Fruit fly (Drosophila melanogaster) whole organism, prepupa: Measurements from ENCODE around the gene CG5160.

Experiments used
- Blimp-1 ChIP-seq: fragments of 200-800 bp; sonication (Bioruptor generic); optimal IDR thresholded peaks from 3 replicates; lab custom pipeline; 2017; ENCODE audit warnings: missing biosample characterization, missing genetic modification characterization, mild to moderate bottlenecking, moderate library complexity, missing genetic modification reagents
- CG10669 ChIP-seq: fragments of 200-800 bp; sonication (Bioruptor generic); optimal IDR thresholded peaks from 3 replicates; lab custom pipeline; 2018; ENCODE audit warnings: missing biosample characterization, mild to moderate bottlenecking, missing genetic modification characterization, moderate library complexity
- CG11294 ChIP-seq: fragments of 200-800 bp; sonication (Bioruptor generic); IDR thresholded peaks from 2 replicates; pipeline ENCODE4 v1.3.6; 2022; ENCODE audit warnings: missing biosample characterization, missing genetic modification characterization
- CG11762 ChIP-seq: fragments of 200-800 bp; sonication (Bioruptor generic); optimal IDR thresholded peaks from 3 replicates; lab custom pipeline; 2016; ENCODE audit warnings: missing biosample characterization, missing genetic modification characterization; ENCODE audit not compliant: insufficient read depth
- CG11902 ChIP-seq: fragments of 200-800 bp; sonication (Bioruptor generic); optimal IDR thresholded peaks from 3 replicates; lab custom pipeline; 2016; ENCODE audit warnings: missing biosample characterization, missing genetic modification characterization
- CG15336 ChIP-seq: fragments of 200-800 bp; sonication (Bioruptor generic); IDR thresholded peaks from 2 replicates; pipeline ENCODE4 v1.3.6; 2022; ENCODE audit warnings: missing biosample characterization, missing genetic modification characterization
- CG1621 ChIP-seq: fragments of 200-800 bp; sonication (Bioruptor generic); optimal IDR thresholded peaks from 3 replicates; lab custom pipeline; 2018; ENCODE audit warnings: missing biosample characterization, mild to moderate bottlenecking, missing genetic modification characterization
- CG16779 ChIP-seq: fragments of 200-800 bp; sonication (Bioruptor generic); optimal IDR thresholded peaks from 3 replicates; lab custom pipeline; 2017; ENCODE audit warnings: missing biosample characterization, mild to moderate bottlenecking, missing genetic modification characterization
- CG31627 ChIP-seq: fragments of 200-800 bp; sonication (Bioruptor generic); optimal IDR thresholded peaks from 3 replicates; lab custom pipeline; 2016; ENCODE audit warnings: missing biosample characterization, missing genetic modification characterization
- CG32006 ChIP-seq: fragments of 200-800 bp; sonication (Bioruptor generic); optimal IDR thresholded peaks from 3 replicates; lab custom pipeline; 2017; ENCODE audit warnings: missing biosample characterization, mild to moderate bottlenecking, missing genetic modification characterization
- CG34406 ChIP-seq: fragments of 200-800 bp; sonication (Bioruptor generic); optimal IDR thresholded peaks from 3 replicates; lab custom pipeline; 2016; ENCODE audit warnings: missing biosample characterization, missing genetic modification characterization
- CG3919 ChIP-seq: fragments of 200-800 bp; sonication (Bioruptor generic); optimal IDR thresholded peaks from 3 replicates; lab custom pipeline; 2016; ENCODE audit warnings: missing biosample characterization, missing genetic modification characterization
- CG4318 ChIP-seq: fragments of 200-800 bp; sonication (Bioruptor generic); optimal IDR thresholded peaks from 3 replicates; lab custom pipeline; 2017; ENCODE audit warnings: missing biosample characterization, mild to moderate bottlenecking, missing genetic modification characterization
- CG6163 ChIP-seq: fragments of 200-800 bp; sonication (Bioruptor generic); IDR thresholded peaks from 3 replicates; pipeline ENCODE4 v1.3.6; 2022; ENCODE audit warnings: missing biosample characterization, missing genetic modification characterization
- CG6276 ChIP-seq: fragments of 200-800 bp; sonication (Bioruptor generic); optimal IDR thresholded peaks from 2 replicates; lab custom pipeline; 2017; ENCODE audit warnings: missing biosample characterization, mild to moderate bottlenecking, missing genetic modification characterization
- CG6808 ChIP-seq: fragments of 200-800 bp; sonication (Bioruptor generic); optimal IDR thresholded peaks from 3 replicates; lab custom pipeline; 2017; ENCODE audit warnings: missing biosample characterization, missing genetic modification characterization, mild to moderate bottlenecking, moderate library complexity, missing genetic modification reagents
- CG6854 ChIP-seq: fragments of 200-800 bp; sonication (Bioruptor generic); optimal IDR thresholded peaks from 2 replicates; lab custom pipeline; 2017; ENCODE audit warnings: missing biosample characterization, mild to moderate bottlenecking, missing genetic modification characterization
- CG7368 ChIP-seq: fragments of 200-800 bp; sonication (Bioruptor generic); optimal IDR thresholded peaks from 3 replicates; lab custom pipeline; 2016; ENCODE audit warnings: missing biosample characterization, missing genetic modification characterization
- CG8119 ChIP-seq: fragments of 200-800 bp; sonication (Bioruptor generic); IDR thresholded peaks from 3 replicates; pipeline ENCODE4 v1.3.6; 2022; ENCODE audit warnings: missing biosample characterization, missing genetic modification characterization
- CG8319 ChIP-seq: fragments of 200-800 bp; sonication (Bioruptor generic); optimal IDR thresholded peaks from 3 replicates; lab custom pipeline; 2016; ENCODE audit warnings: missing biosample characterization, missing genetic modification characterization
- CG8632 ChIP-seq: fragments of 200-800 bp; sonication (Bioruptor generic); optimal IDR thresholded peaks from 3 replicates; lab custom pipeline; 2016; ENCODE audit warnings: missing biosample characterization, missing genetic modification characterization
- Eip75B ChIP-seq: fragments of 200-800 bp; sonication (Bioruptor generic); optimal IDR thresholded peaks from 3 replicates; lab custom pipeline; 2016; ENCODE audit warnings: missing biosample characterization, missing genetic modification characterization
- Ets21C ChIP-seq: fragments of 200-800 bp; sonication (Bioruptor generic); optimal IDR thresholded peaks from 3 replicates; lab custom pipeline; 2016; ENCODE audit warnings: missing biosample characterization, missing genetic modification characterization
- Hr39 ChIP-seq: fragments of 200-800 bp; sonication (Bioruptor generic); optimal IDR thresholded peaks from 2 replicates; lab custom pipeline; 2016; ENCODE audit warnings: missing biosample characterization, missing genetic modification characterization
- Hr4 ChIP-seq: fragments of 200-800 bp; sonication (Bioruptor generic); optimal IDR thresholded peaks from 3 replicates; lab custom pipeline; 2016; ENCODE audit warnings: missing biosample characterization, missing genetic modification characterization
- Lpt ChIP-seq: fragments of 200-800 bp; sonication (Bioruptor generic); optimal IDR thresholded peaks from 3 replicates; lab custom pipeline; 2016; ENCODE audit warnings: missing biosample characterization, missing genetic modification characterization
- OdsH ChIP-seq: fragments of 200-800 bp; sonication (Bioruptor generic); optimal IDR thresholded peaks from 3 replicates; lab custom pipeline; 2016; ENCODE audit warnings: missing biosample characterization, missing genetic modification characterization
- Smox ChIP-seq: fragments of 200-800 bp; sonication (Bioruptor generic); optimal IDR thresholded peaks from 3 replicates; lab custom pipeline; 2016; ENCODE audit warnings: missing biosample characterization, missing genetic modification characterization
- Sox102F ChIP-seq: fragments of 200-800 bp; sonication (Bioruptor generic); optimal IDR thresholded peaks from 2 replicates; lab custom pipeline; 2016; ENCODE audit warnings: missing biosample characterization, mild to moderate bottlenecking, missing genetic modification characterization
- Sox14 ChIP-seq: fragments of 200-800 bp; sonication (Bioruptor generic); optimal IDR thresholded peaks from 3 replicates; lab custom pipeline; 2016; ENCODE audit warnings: missing biosample characterization, missing genetic modification characterization
- Sox15 ChIP-seq: fragments of 200-800 bp; sonication (Bioruptor generic); optimal IDR thresholded peaks from 3 replicates; lab custom pipeline; 2016; ENCODE audit warnings: missing biosample characterization, missing genetic modification characterization
- achi ChIP-seq: fragments of 200-800 bp; sonication (Bioruptor generic); optimal IDR thresholded peaks from 3 replicates; lab custom pipeline; 2016; ENCODE audit warnings: missing biosample characterization, missing genetic modification characterization
- acj6 ChIP-seq: fragments of 200-800 bp; sonication (Bioruptor generic); optimal IDR thresholded peaks from 3 replicates; lab custom pipeline; 2016; ENCODE audit warnings: missing biosample characterization, missing genetic modification characterization
- cyc ChIP-seq: fragments of 200-800 bp; sonication (Bioruptor generic); optimal IDR thresholded peaks from 3 replicates; lab custom pipeline; 2016; ENCODE audit warnings: missing biosample characterization, missing genetic modification characterization
- dac ChIP-seq: fragments of 200-800 bp; sonication (Bioruptor generic); optimal IDR thresholded peaks from 2 replicates; lab custom pipeline; 2017; ENCODE audit warnings: missing biosample characterization, mild to moderate bottlenecking, missing genetic modification characterization
- dsx ChIP-seq: fragments of 200-800 bp; optimal IDR thresholded peaks from 3 replicates; lab custom pipeline; 2019; ENCODE audit warnings: missing biosample characterization, mild to moderate bottlenecking, missing genetic modification characterization, moderate library complexity; ENCODE audit not compliant: poor library complexity, severe bottlenecking
- eg ChIP-seq: fragments of 200-800 bp; sonication (Bioruptor generic); IDR thresholded peaks from 3 replicates; pipeline ENCODE4 v1.3.6; 2022; ENCODE audit warnings: missing biosample characterization, missing genetic modification characterization
- esn ChIP-seq: fragments of 200-800 bp; sonication (Bioruptor generic); optimal IDR thresholded peaks from 2 replicates; lab custom pipeline; 2016; ENCODE audit warnings: missing biosample characterization, mild to moderate bottlenecking, missing genetic modification characterization, moderate library complexity
- fd59A ChIP-seq: fragments of 200-800 bp; sonication (Bioruptor generic); optimal IDR thresholded peaks from 2 replicates; lab custom pipeline; 2017; ENCODE audit warnings: missing biosample characterization, mild to moderate bottlenecking, missing genetic modification characterization, missing genetic modification reagents
- fd85E ChIP-seq: fragments of 200-800 bp; sonication (Bioruptor generic); optimal IDR thresholded peaks from 3 replicates; lab custom pipeline; 2016; ENCODE audit warnings: missing biosample characterization, missing genetic modification characterization
- fkh ChIP-seq: fragments of 200-800 bp; sonication (Bioruptor generic); optimal IDR thresholded peaks from 3 replicates; lab custom pipeline; 2017; ENCODE audit warnings: missing biosample characterization, mild to moderate bottlenecking, missing genetic modification characterization, moderate library complexity
- net ChIP-seq: fragments of 200-800 bp; sonication (Bioruptor generic); optimal IDR thresholded peaks from 3 replicates; lab custom pipeline; 2016; ENCODE audit warnings: missing biosample characterization, missing genetic modification characterization
- pdm3 ChIP-seq: fragments of 200-800 bp; sonication (Bioruptor generic); optimal IDR thresholded peaks from 3 replicates; lab custom pipeline; 2016; ENCODE audit warnings: missing biosample characterization, missing genetic modification characterization
- vri ChIP-seq: fragments of 200-800 bp; sonication (Bioruptor generic); optimal IDR thresholded peaks from 3 replicates; lab custom pipeline; 2016; ENCODE audit warnings: missing biosample characterization, mild to moderate bottlenecking, missing genetic modification characterization

Gene CG5160

DNA sequence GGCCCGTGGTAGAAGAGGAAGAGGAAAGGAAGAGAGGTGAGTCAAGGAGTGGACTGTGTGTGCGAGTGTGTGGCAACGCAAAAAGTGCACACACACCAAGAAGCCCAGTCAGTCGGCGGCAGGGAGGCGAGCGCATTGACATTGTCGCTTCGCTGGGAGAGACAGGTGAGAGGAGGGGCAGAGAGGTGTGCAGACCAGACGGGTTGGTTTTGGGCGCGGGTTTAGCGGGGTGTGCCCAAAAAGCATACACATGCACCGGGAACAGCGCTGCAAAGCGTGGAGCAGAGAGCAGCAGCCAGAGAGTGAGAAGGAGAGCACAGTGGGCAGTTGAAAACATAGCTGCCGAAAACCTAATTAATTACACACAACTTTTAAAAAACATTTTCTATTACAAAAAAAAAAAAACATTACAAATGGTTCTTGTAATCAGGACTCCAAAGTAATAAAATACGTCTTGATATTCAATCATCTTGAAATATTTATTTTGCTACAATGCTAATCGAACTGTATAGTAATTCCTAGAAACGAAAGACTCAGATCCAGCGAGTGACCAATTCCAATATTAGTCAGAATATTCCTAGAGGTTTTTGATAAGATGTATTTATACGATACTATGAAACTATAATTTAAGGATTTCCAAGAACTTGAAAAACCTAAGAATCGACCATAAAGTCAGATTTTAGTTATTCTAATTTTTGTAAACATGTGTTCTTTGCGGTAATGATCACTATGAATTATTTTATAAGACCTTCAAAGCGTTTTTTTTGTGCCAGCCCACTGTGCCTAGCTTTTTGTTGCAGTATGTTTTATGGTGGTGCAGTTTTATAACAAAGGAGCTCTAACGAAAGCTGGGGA is 24.1 kb upstream of the CG5160 start (continued):
- peak; percentile 70 for TF ChIP-seq achi
- peak; percentile 80 for TF ChIP-seq Smox (GFP tag; lab: Kevin White, UChicago)
- TF ChIP-seq CG11902 (GFP tag; lab: Kevin White, UChicago) = peak; percentile 43
- TF ChIP-seq eg (GFP tag; lab: Robert Waterston, UW) = peak; percentile 68; the same call in 1 of the 3 replicates
- peak; percentile 93 for TF ChIP-seq CG32006 (GFP tag; lab: Kevin White, UChicago)
- TF ChIP-seq CG11762 (GFP tag; lab: Kevin White, UChicago) = peak; percentile 55
- peak; percentile 83 for TF ChIP-seq pdm3 (GFP tag; lab: Kevin White, UChicago)
- TF ChIP-seq net (GFP tag; lab: Kevin White, UChicago) = peak; percentile 76
- no peak for TF ChIP-seq CG7368 (GFP tag; lab: Kevin White, UChicago)
- no peak for TF ChIP-seq fkh (GFP tag; lab: Kevin White, UChicago)
- TF ChIP-seq CG11294 (GFP tag; lab: Robert Waterston, UW) = no peak
- peak; percentile 85 for TF ChIP-seq CG4318
- peak; percentile 51 for TF ChIP-seq Sox102F
- TF ChIP-seq CG34406 = peak; percentile 81
- TF ChIP-seq OdsH (GFP tag; lab: Kevin White, UChicago) = peak; percentile 75
- TF ChIP-seq dsx (GFP tag; lab: Kevin White, UChicago) = peak; percentile 98
- peak; percentile 48 for TF ChIP-seq vri
- TF ChIP-seq dac (GFP tag; lab: Kevin White, UChicago) = peak; percentile 64
- TF ChIP-seq Lpt = peak; percentile 77
- TF ChIP-seq CG31627 (GFP tag; lab: Kevin White, UChicago) = peak; percentile 86
- peak; percentile 53 for TF ChIP-seq Sox14 (GFP tag; lab: Kevin White, UChicago)
- peak; percentile 71 for TF ChIP-seq Ets21C

DNA sequence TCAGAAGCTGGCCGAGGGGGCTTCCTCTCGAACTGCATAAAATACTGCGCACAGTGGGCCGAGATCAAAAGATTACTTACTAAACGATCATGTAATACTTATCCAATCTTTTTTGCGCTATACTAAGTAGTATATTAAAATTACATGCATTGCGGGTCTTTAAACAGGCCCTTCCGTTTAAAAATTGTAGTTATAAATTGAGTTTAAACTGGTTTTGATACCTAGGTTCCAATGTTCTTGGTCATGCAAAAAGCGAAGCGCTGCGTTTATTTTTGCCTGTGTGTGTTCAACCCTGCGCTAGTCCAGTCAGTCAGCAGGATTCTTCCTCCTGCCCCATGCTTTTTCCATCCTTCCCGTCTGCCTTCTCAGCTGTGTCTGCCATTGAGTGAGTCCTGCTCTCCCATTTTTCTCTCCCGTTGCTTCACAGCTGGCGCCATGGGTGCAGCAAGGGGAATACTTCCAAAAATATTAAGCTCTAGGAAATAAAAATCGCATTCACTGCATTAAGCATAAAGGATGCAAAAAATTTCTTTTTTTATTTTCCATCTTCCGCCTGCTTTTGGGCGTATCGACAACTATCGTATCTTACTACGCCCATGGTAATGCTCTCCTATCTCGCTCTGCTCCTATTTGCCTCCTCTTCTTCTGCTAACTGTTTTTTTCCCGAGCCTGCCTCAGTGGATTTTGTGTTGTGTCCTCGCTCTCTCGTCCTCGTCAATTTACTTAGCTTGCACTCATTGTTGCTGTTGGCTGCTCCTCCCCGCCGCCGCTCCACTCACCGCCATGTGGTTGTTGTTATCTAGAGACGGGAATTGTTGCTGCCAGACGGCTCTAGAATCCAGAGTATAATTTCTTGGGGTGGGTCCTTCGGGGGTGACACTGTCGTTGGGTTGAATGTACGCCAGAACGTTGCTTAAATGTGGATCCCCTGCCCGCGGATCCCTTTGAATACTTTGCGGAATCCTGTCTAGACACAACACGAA is 22.0 kb upstream of the CG5160 start:
- TF ChIP-seq Hr39 (GFP tag; lab: Kevin White, UChicago) (peak; percentile 77), Ets21C (peak; percentile 77), CG6808 (GFP tag; lab: Kevin White, UChicago) (peak; percentile 92), Eip75B (GFP tag; lab: Kevin White, UChicago) (peak; percentile 80), Lpt (peak; percentile 70), CG8632 (peak; percentile 74), Hr4 (GFP tag; lab: Kevin White, UChicago) (peak; percentile 66), esn (GFP tag; lab: Kevin White, UChicago) (peak; percentile 88), CG10669 (GFP tag; lab: Kevin White, UChicago) (peak; percentile 91), OdsH (GFP tag; lab: Kevin White, UChicago) (peak; percentile 91), cyc (peak; percentile 74), CG6276 (GFP tag; lab: Kevin White, UChicago) (peak; percentile 55), CG6163 (GFP tag; lab: Robert Waterston, UW) (peak; percentile 88), Blimp-1 (GFP tag; lab: Kevin White, UChicago) (peak; percentile 35), CG1621 (tag; lab: Kevin White, UChicago) (peak; percentile 94), vri (peak; percentile 78), Sox15 (GFP tag; lab: Kevin White, UChicago) (peak; percentile 63), achi (peak; percentile 85), dac (GFP tag; lab: Kevin White, UChicago) (peak; percentile 26), Sox14 (GFP tag; lab: Kevin White, UChicago) (peak; percentile 75), CG8119 (GFP tag; lab: Robert Waterston, UW) (peak; percentile 85), eg (GFP tag; lab: Robert Waterston, UW) (peak; percentile 77), CG6854 (peak; percentile 26), acj6 (peak; percentile 83), CG16779 (tag; lab: Kevin White, UChicago) (peak; percentile 70), CG15336 (GFP tag; lab: Robert Waterston, UW) (peak; percentile 79), CG4318 (peak; percentile 57), Smox (GFP tag; lab: Kevin White, UChicago) (peak; percentile 81), CG3919 (GFP tag; lab: Kevin White, UChicago) (peak; percentile 86), CG11294 (GFP tag; lab: Robert Waterston, UW) (peak; percentile 61), fd85E (GFP tag; lab: Kevin White, UChicago) (peak; percentile 23), CG34406 (peak; percentile 69), fd59A (GFP tag; lab: Kevin White, UChicago) (peak; percentile 94), CG8319 (GFP tag; lab: Kevin White, UChicago) (peak; percentile 72)
